Fruit fly (Drosophila melanogaster): ENCODE results near the gene CG9123.

Gene CG9123

DNA sequence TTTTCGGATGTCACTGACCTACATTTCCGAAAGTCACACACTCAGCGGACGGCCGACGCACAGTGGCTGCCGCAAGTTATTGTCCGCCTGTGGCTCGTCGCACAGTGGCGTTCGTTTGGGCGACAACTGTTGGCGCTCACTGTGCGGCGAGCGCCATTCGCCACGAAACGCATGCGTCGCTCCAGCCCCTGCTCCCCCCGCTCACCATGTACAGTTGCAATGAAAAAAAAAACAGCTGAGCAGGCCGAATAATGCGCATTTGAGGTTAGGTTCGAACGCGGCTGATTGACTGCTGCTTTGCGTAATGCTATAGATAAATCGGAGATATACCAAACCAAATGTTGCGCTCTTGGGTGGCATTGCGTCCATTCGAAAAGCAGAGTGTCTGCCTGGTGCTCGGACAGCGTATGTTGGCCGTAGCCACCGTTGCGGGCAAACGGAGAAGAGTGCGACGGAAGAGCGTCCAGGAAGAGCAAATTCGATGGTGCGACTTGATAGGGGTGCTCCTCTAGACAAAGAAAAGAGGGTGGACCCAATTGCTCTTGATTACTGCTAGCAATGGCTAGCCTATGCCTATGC is 18.5 kb downstream of the CG9123 start (continued):
- peak; percentile 76 for TF ChIP-seq Doc2 (GFP tag; IDR thresholded peaks at IDR 0.05)
- peak; percentile 78 for TF ChIP-seq CG10209 (GFP tag; optimal IDR thresholded peaks at IDR 0.05)
- peak; percentile 84 for TF ChIP-seq CG4328 (GFP tag; optimal IDR thresholded peaks at IDR 0.05)
- TF ChIP-seq Dek (tag; optimal IDR thresholded peaks at IDR 0.05), result peak; percentile 79
- TF ChIP-seq ttk (GFP tag; IDR thresholded peaks at IDR 0.05), result peak; percentile 79
- peak; percentile 29 for TF ChIP-seq Fer2 (tag; optimal IDR thresholded peaks at IDR 0.05)
- no peak for TF ChIP-seq sc (optimal IDR thresholded peaks at IDR 0.05)
- TF ChIP-seq sc (GFP tag; optimal IDR thresholded peaks at IDR 0.05), result peak; percentile 32
- peak; percentile 70 for TF ChIP-seq peb (GFP tag; IDR thresholded peaks at IDR 0.05)
- peak; percentile 72; the same call in 1 of the 2 replicates for TF ChIP-seq ro (GFP tag; IDR thresholded peaks at IDR 0.05)
- TF ChIP-seq caup (GFP tag; optimal IDR thresholded peaks at IDR 0.05; ENCODE audit: severe bottlenecking), result peak; percentile 89
- peak; percentile 88 for TF ChIP-seq p53 (GFP tag; optimal IDR thresholded peaks at IDR 0.05)
- peak; percentile 75 for TF ChIP-seq nau (GFP tag; optimal IDR thresholded peaks at IDR 0.05)
- TF ChIP-seq Meics (GFP tag; optimal IDR thresholded peaks at IDR 0.05), result peak; percentile 82
- peak; percentile 79 for TF ChIP-seq CG11723 (GFP tag; optimal IDR thresholded peaks at IDR 0.05)
- TF ChIP-seq bbx (GFP tag; IDR thresholded peaks at IDR 0.05; ENCODE audit: partially characterized antibody), result peak; percentile 64; the same call in 1 of the 2 replicates
- peak; percentile 86 for TF ChIP-seq Ets97D (GFP tag; optimal IDR thresholded peaks at IDR 0.05)
- TF ChIP-seq CG1647 (GFP tag; optimal IDR thresholded peaks at IDR 0.05), result peak; percentile 82
- TF ChIP-seq ftz-f1 (GFP tag; optimal IDR thresholded peaks at IDR 0.05), result peak; percentile 99
- peak; percentile 95 for TF ChIP-seq CG7987 (GFP tag; optimal IDR thresholded peaks at IDR 0.05)
- TF ChIP-seq CG31224 (GFP tag; IDR thresholded peaks at IDR 0.05), result peak; percentile 82
- TF ChIP-seq H2.0 (GFP tag; IDR thresholded peaks at IDR 0.05), result peak; percentile 87
- TF ChIP-seq CG7745 (tag; optimal IDR thresholded peaks at IDR 0.05), result no peak
- peak; percentile 89 for TF ChIP-seq CG8944 (GFP tag; optimal IDR thresholded peaks at IDR 0.05)
- peak; percentile 42 for TF ChIP-seq CG10267 (tag; optimal IDR thresholded peaks at IDR 0.05)
- TF ChIP-seq sob (GFP tag; IDR thresholded peaks at IDR 0.05), result peak; percentile 93
- peak; percentile 72 for TF ChIP-seq Sox102F (GFP tag; optimal IDR thresholded peaks at IDR 0.05)
- peak; percentile 82 for TF ChIP-seq CG3163 (GFP tag; optimal IDR thresholded peaks at IDR 0.05)
- peak; percentile 78 for TF ChIP-seq Mes4 (GFP tag; optimal IDR thresholded peaks at IDR 0.05)
- TF ChIP-seq psq (GFP tag; optimal IDR thresholded peaks at IDR 0.05), result peak; percentile 24
- TF ChIP-seq Rx (GFP tag; IDR thresholded peaks at IDR 0.05), result peak; percentile 88
- TF ChIP-seq lab (GFP tag; optimal IDR thresholded peaks at IDR 0.05), result peak; percentile 95
- peak; percentile 36 to 95 for TF ChIP-seq crp (GFP tag; optimal IDR thresholded peaks at IDR 0.05)
- TF ChIP-seq CG8290 (GFP tag; optimal IDR thresholded peaks at IDR 0.05), result peak; percentile 67
- TF ChIP-seq CG8290 (tag; optimal IDR thresholded peaks at IDR 0.05), result peak; percentile 32 to 97
- TF ChIP-seq Dref (GFP tag; IDR thresholded peaks at IDR 0.05), result peak; percentile 54
- TF ChIP-seq slbo (GFP tag; IDR thresholded peaks at IDR 0.05), result peak; percentile 97
- no peak for TF ChIP-seq Neu2 (GFP tag; optimal IDR thresholded peaks at IDR 0.05; ENCODE audit: borderline replicate concordance)
- TF ChIP-seq unpg (GFP tag; optimal IDR thresholded peaks at IDR 0.05), result peak; percentile 67
- TF ChIP-seq aop (GFP tag; IDR thresholded peaks at IDR 0.05), result peak; percentile 87
- TF ChIP-seq esg (GFP tag; conservative IDR thresholded peaks at IDR 0.05), result peak; percentile 73
- TF ChIP-seq MESR4 (GFP tag; optimal IDR thresholded peaks at IDR 0.05), result peak; percentile 91
- TF ChIP-seq CG7963 (GFP tag; IDR thresholded peaks at IDR 0.05; ENCODE audit: partially characterized antibody), result 0 out of 3 replicates have a peak, but pooled peaks have one; percentile 24
- TF ChIP-seq pnt (GFP tag; optimal IDR thresholded peaks at IDR 0.05), result peak; percentile 87
- TF ChIP-seq fd96Cb (tag; optimal IDR thresholded peaks at IDR 0.05), result peak; percentile 50
- TF ChIP-seq eve (GFP tag; optimal IDR thresholded peaks at IDR 0.05), result no peak
- TF ChIP-seq dan (GFP tag; IDR thresholded peaks at IDR 0.05), result no peak
- peak; percentile 79 for TF ChIP-seq CG12155 (GFP tag; optimal IDR thresholded peaks at IDR 0.05)
- TF ChIP-seq CG7786 (GFP tag; optimal IDR thresholded peaks at IDR 0.05), result peak; percentile 87
- peak; percentile 75; the same call in 1 of the 2 replicates for TF ChIP-seq sens-2 (GFP tag; IDR thresholded peaks at IDR 0.05)

All from whole organism, embryonic.